Worm (Caenorhabditis elegans) whole organism, L4 larva: ENCODE measurements around the gene cpr-9.
A peak's percentile ranks its signal among the peaks of the same experiment; 100 is the strongest.

Source experiments
- D1046.2 ChIP-seq: fragments of 200-800 bp; sonication (Bioruptor generic); IDR thresholded peaks from 2 replicates; pipeline ENCODE4 v1.3.6; 2022; ENCODE audit warnings: missing genetic modification characterization, missing compliant biosample characterization
- F10B5.3 ChIP-seq: sonication (generic microtip); optimal IDR thresholded peaks from 2 replicates; lab custom pipeline; 2016; ENCODE audit warnings: mild to moderate bottlenecking, missing genetic modification characterization, missing compliant biosample characterization
- F49E8.2 ChIP-seq: sonication (generic microtip); optimal IDR thresholded peaks from 2 replicates; lab custom pipeline; 2016; ENCODE audit warnings: missing compliant biosample characterization, mild to moderate bottlenecking, missing genetic modification characterization, borderline replicate concordance
- aha-1 ChIP-seq: fragments of 150-350 bp; peaks from one replicate; lab custom pipeline; 2014; ENCODE audit warnings: missing biosample characterization, missing genetic modification characterization
- aly-2 ChIP-seq: sonication (generic microtip); optimal IDR thresholded peaks from 2 replicates; lab custom pipeline; 2018; ENCODE audit warnings: missing biosample characterization, missing genetic modification characterization
- ama-1 ChIP-seq: fragments of 150-350 bp; optimal IDR thresholded peaks from 2 replicates; lab custom pipeline; 2014; ENCODE audit warnings: inconsistent platforms, mixed read lengths
- ceh-20 ChIP-seq: fragments of 200-800 bp; sonication (Bioruptor generic); IDR thresholded peaks from 2 replicates; pipeline ENCODE4 v1.3.6; 2022; ENCODE audit warnings: missing genetic modification reagents, missing genetic modification characterization, missing compliant biosample characterization
- ceh-28 ChIP-seq: fragments of 150-350 bp; optimal IDR thresholded peaks from 2 replicates; lab custom pipeline; 2014; ENCODE audit warnings: missing biosample characterization, missing genetic modification reagents, missing genetic modification characterization
- ceh-44 ChIP-seq: fragments of 200-800 bp; sonication (Bioruptor generic); IDR thresholded peaks from 2 replicates; pipeline ENCODE4 v1.3.6; 2022; ENCODE audit warnings: missing genetic modification reagents, missing genetic modification characterization, missing compliant biosample characterization
- ceh-82 ChIP-seq: sonication (generic microtip); optimal IDR thresholded peaks from 2 replicates; lab custom pipeline; 2017; ENCODE audit warnings: missing biosample characterization, missing genetic modification characterization
- ctbp-1 ChIP-seq: fragments of 200-800 bp; sonication (Bioruptor generic); IDR thresholded peaks from 2 replicates; pipeline ENCODE4 v1.3.6; 2022; ENCODE audit warnings: missing genetic modification reagents, missing genetic modification characterization, missing compliant biosample characterization
- daf-12 ChIP-seq: fragments of 150-350 bp; optimal IDR thresholded peaks from 2 replicates; lab custom pipeline; 2014; ENCODE audit warnings: missing biosample characterization, missing genetic modification reagents, missing genetic modification characterization
- daf-19 ChIP-seq: fragments of 200-800 bp; sonication (Bioruptor generic); conservative IDR thresholded peaks from 2 replicates; pipeline ENCODE4 v1.3.6; 2022; ENCODE audit warnings: missing genetic modification characterization, missing compliant biosample characterization
- dmd-6 ChIP-seq: fragments of 200-800 bp; sonication (Bioruptor generic); IDR thresholded peaks from 2 replicates; pipeline ENCODE4 v1.3.6; 2022; ENCODE audit warnings: missing genetic modification reagents, missing genetic modification characterization, missing compliant biosample characterization
- dmd-9 ChIP-seq: fragments of 200-800 bp; sonication (Bioruptor generic); IDR thresholded peaks from 2 replicates; pipeline ENCODE4 v1.3.6; 2022; ENCODE audit warnings: missing genetic modification reagents, missing genetic modification characterization, missing compliant biosample characterization
- dve-1 ChIP-seq: sonication (generic microtip); optimal IDR thresholded peaks from 2 replicates; lab custom pipeline; 2017; ENCODE audit warnings: antibody characterized with exemption, mild to moderate bottlenecking, missing genetic modification characterization, missing compliant biosample characterization; ENCODE audit not compliant: insufficient read depth
- egl-27 ChIP-seq: sonication (generic microtip); optimal IDR thresholded peaks from 3 replicates; lab custom pipeline; 2017; ENCODE audit warnings: missing biosample characterization, missing genetic modification reagents, missing genetic modification characterization
- egl-43 ChIP-seq: fragments of 200-800 bp; sonication (Bioruptor generic); IDR thresholded peaks from 2 replicates; pipeline ENCODE4 v1.3.6; 2022; ENCODE audit warnings: missing genetic modification reagents, missing genetic modification characterization, missing compliant biosample characterization
- fkh-10 ChIP-seq: fragments of 150-350 bp; optimal IDR thresholded peaks from 2 replicates; lab custom pipeline; 2014; ENCODE audit warnings: missing biosample characterization, missing genetic modification reagents, missing genetic modification characterization
- fos-1 ChIP-seq: fragments of 150-350 bp; optimal IDR thresholded peaks from 2 replicates; lab custom pipeline; 2014; ENCODE audit warnings: missing biosample characterization, missing genetic modification characterization
- hif-1 ChIP-seq, 2 experiments: sonication (generic microtip); optimal IDR thresholded peaks; 2 replicates each; lab custom pipeline; 2016 to 2017; ENCODE audit warnings: missing compliant biosample characterization in 2 of 2, missing genetic modification characterization in 2 of 2, missing genetic modification reagents in 2 of 2, missing genotype in 2 of 2, mild to moderate bottlenecking in 1 of 2
- hlh-11 ChIP-seq: fragments of 200-800 bp; sonication (Bioruptor generic); optimal IDR thresholded peaks from 2 replicates; lab custom pipeline; 2018; ENCODE audit warnings: mild to moderate bottlenecking, missing genetic modification characterization, missing compliant biosample characterization
- hlh-30 ChIP-seq: sonication (generic microtip); optimal IDR thresholded peaks from 2 replicates; lab custom pipeline; 2017; ENCODE audit warnings: antibody characterized with exemption, mild to moderate bottlenecking, missing genetic modification characterization, missing compliant biosample characterization; ENCODE audit not compliant: insufficient read depth
- hmg-1.1 ChIP-seq: fragments of 200-800 bp; sonication (Bioruptor generic); IDR thresholded peaks from 2 replicates; pipeline ENCODE4 v1.3.6; 2022; ENCODE audit warnings: missing genetic modification reagents, missing genetic modification characterization, missing compliant biosample characterization
- jun-1 ChIP-seq: fragments of 150-350 bp; optimal IDR thresholded peaks from 2 replicates; lab custom pipeline; 2014; ENCODE audit warnings: missing biosample characterization, missing genetic modification reagents, missing genetic modification characterization
- lim-7 ChIP-seq: fragments of 200-800 bp; sonication (Bioruptor generic); IDR thresholded peaks from 2 replicates; pipeline ENCODE4 v1.3.6; 2022; ENCODE audit warnings: missing genetic modification characterization, missing compliant biosample characterization
- lin-1 ChIP-seq: fragments of 200-800 bp; sonication (Bioruptor generic); IDR thresholded peaks from 2 replicates; pipeline ENCODE4 v1.3.6; 2022; ENCODE audit warnings: missing genetic modification reagents, missing genetic modification characterization, missing compliant biosample characterization
- lin-13 ChIP-seq: fragments of 150-350 bp; optimal IDR thresholded peaks from 2 replicates; lab custom pipeline; 2014; ENCODE audit warnings: missing biosample characterization, missing genetic modification reagents, missing genetic modification characterization
- lin-38 ChIP-seq: fragments of 200-800 bp; sonication (Bioruptor generic); IDR thresholded peaks from 2 replicates; pipeline ENCODE4 v1.3.6; 2022; ENCODE audit warnings: missing genetic modification reagents, missing genetic modification characterization, missing compliant biosample characterization
- lin-39 ChIP-seq: fragments of 150-350 bp; optimal IDR thresholded peaks from 2 replicates; lab custom pipeline; 2014; ENCODE audit warnings: missing biosample characterization, missing genetic modification reagents, missing genetic modification characterization
- lir-3 ChIP-seq: sonication (generic microtip); optimal IDR thresholded peaks from 2 replicates; lab custom pipeline; 2016; ENCODE audit warnings: mild to moderate bottlenecking, missing genetic modification characterization, missing compliant biosample characterization
- madf-9 ChIP-seq: fragments of 200-800 bp; sonication (Bioruptor generic); conservative IDR thresholded peaks from 2 replicates; pipeline ENCODE4 v1.3.6; 2022; ENCODE audit warnings: missing genetic modification reagents, missing genetic modification characterization, missing compliant biosample characterization
- mdl-1 ChIP-seq, 2 experiments: fragments of 150-350 bp in 1 of 2; sonication (generic microtip) in 1 of 2; optimal IDR thresholded peaks; 2 replicates each; lab custom pipeline; 2014 to 2017; ENCODE audit warnings: missing biosample characterization in 2 of 2, missing genetic modification characterization in 2 of 2
- mdt-29 ChIP-seq: fragments of 200-800 bp; sonication (Bioruptor generic); IDR thresholded peaks from 2 replicates; pipeline ENCODE4 v1.3.6; 2022; ENCODE audit warnings: missing genetic modification reagents, missing genetic modification characterization, missing compliant biosample characterization
- mep-1 ChIP-seq: fragments of 150-350 bp; sonication (generic microtip); optimal IDR thresholded peaks from 3 replicates; lab custom pipeline; 2014; ENCODE audit warnings: missing biosample characterization, missing genetic modification characterization
- nhr-11 ChIP-seq: fragments of 150-350 bp; optimal IDR thresholded peaks from 2 replicates; lab custom pipeline; 2014; ENCODE audit warnings: missing biosample characterization, missing genetic modification characterization
- nhr-28 ChIP-seq: fragments of 150-350 bp; optimal IDR thresholded peaks from 2 replicates; lab custom pipeline; 2014; ENCODE audit warnings: missing biosample characterization, missing genetic modification characterization
- nhr-41 ChIP-seq: fragments of 200-800 bp; sonication (Bioruptor generic); IDR thresholded peaks from 2 replicates; pipeline ENCODE4 v1.3.6; 2022; ENCODE audit warnings: missing genetic modification reagents, missing genetic modification characterization, missing compliant biosample characterization
- nhr-77 ChIP-seq: fragments of 150-350 bp; optimal IDR thresholded peaks from 2 replicates; lab custom pipeline; 2014; ENCODE audit warnings: missing biosample characterization, missing genetic modification characterization
- pqm-1 ChIP-seq: sonication (generic microtip); optimal IDR thresholded peaks from 2 replicates; lab custom pipeline; 2017; ENCODE audit warnings: missing biosample characterization, missing genetic modification characterization
- rbr-2 ChIP-seq: sonication (generic microtip); optimal IDR thresholded peaks from 2 replicates; lab custom pipeline; 2016; ENCODE audit warnings: missing genotype, missing genetic modification characterization, missing compliant biosample characterization
- saeg-2 ChIP-seq: fragments of 200-800 bp; sonication (Bioruptor generic); IDR thresholded peaks from 2 replicates; pipeline ENCODE4 v1.3.6; 2022; ENCODE audit warnings: missing genetic modification reagents, missing genetic modification characterization, missing compliant biosample characterization
- set-16 ChIP-seq: fragments of 200-800 bp; sonication (Bioruptor generic); IDR thresholded peaks from 2 replicates; pipeline ENCODE4 v1.3.6; 2022; ENCODE audit warnings: missing genetic modification reagents, missing genetic modification characterization, missing compliant biosample characterization
- skn-1 ChIP-seq: fragments of 150-350 bp; optimal IDR thresholded peaks from 2 replicates; lab custom pipeline; 2014; ENCODE audit warnings: missing biosample characterization, missing genetic modification characterization
- snpc-1.2 ChIP-seq: fragments of 200-800 bp; sonication (Bioruptor generic); IDR thresholded peaks from 2 replicates; pipeline ENCODE4 v1.3.6; 2022; ENCODE audit warnings: missing genetic modification reagents, missing genetic modification characterization, missing compliant biosample characterization
- snpc-4 ChIP-seq: fragments of 150-350 bp; optimal IDR thresholded peaks from 2 replicates; lab custom pipeline; 2014; ENCODE audit warnings: missing biosample characterization, missing genetic modification characterization
- tra-1 ChIP-seq: fragments of 200-800 bp; sonication (Bioruptor generic); IDR thresholded peaks from 2 replicates; pipeline ENCODE4 v1.3.6; 2022; ENCODE audit warnings: missing genetic modification reagents, missing genetic modification characterization, missing compliant biosample characterization
- unc-39 ChIP-seq: sonication (generic microtip); optimal IDR thresholded peaks from 2 replicates; lab custom pipeline; 2017; ENCODE audit warnings: missing biosample characterization, missing genetic modification characterization
- vab-7 ChIP-seq: fragments of 200-800 bp; sonication (Bioruptor generic); IDR thresholded peaks from 2 replicates; pipeline ENCODE4 v1.3.6; 2022; ENCODE audit warnings: missing genetic modification reagents, missing genetic modification characterization, missing compliant biosample characterization
- zip-11 ChIP-seq: fragments of 200-800 bp; sonication (Bioruptor generic); IDR thresholded peaks from 2 replicates; pipeline ENCODE4 v1.3.6; 2022; ENCODE audit warnings: missing genetic modification characterization, missing compliant biosample characterization
- ztf-7 ChIP-seq: fragments of 150-350 bp; optimal IDR thresholded peaks from 2 replicates; lab custom pipeline; 2014; ENCODE audit warnings: missing biosample characterization, missing genetic modification characterization

Gene cpr-9

ce11 chrV:12001747-12002456 lies 951 bp upstream of the cpr-9 start, which contains the start of gene gcy-33 (continued):
- TF ChIP-seq lim-7 (GFP tag; lab: Robert Waterston, UW): peak; percentile 93
- TF ChIP-seq ztf-7 (tag; lab: Kevin White, UChicago): peak; percentile 84
- peak; percentile 72; the same call in 1 of the 2 replicates for TF ChIP-seq saeg-2 (GFP tag; lab: Robert Waterston, UW)
- TF ChIP-seq F10B5.3: peak; percentile 37
- no peak for TF ChIP-seq snpc-4
- TF ChIP-seq fkh-10 (GFP tag; lab: Kevin White, UChicago): no peak
- TF ChIP-seq unc-39 (tag; lab: Kevin White, UChicago): no peak
- TF ChIP-seq ceh-44: peak; percentile 86
- peak; percentile 71 for TF ChIP-seq dmd-9
- peak; percentile 93 for TF ChIP-seq vab-7 (GFP tag; lab: Robert Waterston, UW)
- TF ChIP-seq lir-3 (tag; lab: Kevin White, UChicago): peak; percentile 75
- TF ChIP-seq jun-1 (tag; lab: Kevin White, UChicago): peak; percentile 12
- peak; percentile 86 for TF ChIP-seq rbr-2 (tag; lab: Kevin White, UChicago)
- peak; percentile 44 to 79 for TF ChIP-seq mdl-1 (tag; optimal IDR thresholded peaks at IDR 0.05; lab: Kevin White, UChicago)
- peak; percentile 91 for TF ChIP-seq madf-9 (GFP tag; lab: Robert Waterston, UW)
- TF ChIP-seq mep-1 (tag; lab: Kevin White, UChicago): peak; percentile 87
- TF ChIP-seq nhr-77 (tag; lab: Kevin White, UChicago): peak; percentile 40
- peak; percentile 97 for TF ChIP-seq egl-43 (GFP tag; lab: Robert Waterston, UW)
- TF ChIP-seq lin-39 (tag; lab: Kevin White, UChicago): no peak
- no peak; the same call in 1 of the 2 replicates for TF ChIP-seq set-16 (GFP tag; lab: Robert Waterston, UW)
- TF ChIP-seq ceh-28: no peak
- TF ChIP-seq lin-1: peak; percentile 96
- peak; percentile 89 for TF ChIP-seq dmd-6 (GFP tag; lab: Robert Waterston, UW)
- peak; percentile 98 for TF ChIP-seq aha-1 (tag; lab: Kevin White, UChicago)
- TF ChIP-seq daf-19 (GFP tag; lab: Robert Waterston, UW): peak; percentile 84
- peak; percentile 56 for TF ChIP-seq F49E8.2 (tag; lab: Kevin White, UChicago)
- TF ChIP-seq skn-1 (tag; lab: Kevin White, UChicago): no peak
- TF ChIP-seq nhr-41 (GFP tag; lab: Robert Waterston, UW): peak; percentile 83; the same call in 1 of the 2 replicates
- peak; percentile 83 for TF ChIP-seq ctbp-1 (GFP tag; lab: Robert Waterston, UW)
- TF ChIP-seq D1046.2 (GFP tag; lab: Robert Waterston, UW): peak; percentile 84; the same call in 1 of the 2 replicates
- TF ChIP-seq hmg-1.1 (GFP tag; lab: Robert Waterston, UW): peak; percentile 98
- TF ChIP-seq lin-13: peak; percentile 66
- TF ChIP-seq tra-1: peak; percentile 77
- 0 out of 2 replicates have a peak, but pooled peaks have one; percentile 34 for TF ChIP-seq zip-11 (GFP tag; lab: Robert Waterston, UW)
- no peak for TF ChIP-seq ceh-82 (tag; lab: Kevin White, UChicago)
- peak; percentile 83 for TF ChIP-seq lin-38 (GFP tag; lab: Robert Waterston, UW)
- no peak for TF ChIP-seq ama-1 (lab: Kevin White, UChicago)
- TF ChIP-seq aly-2 (tag; lab: Kevin White, UChicago): no peak
- no peak for TF ChIP-seq fos-1 (tag; lab: Kevin White, UChicago)
- TF ChIP-seq pqm-1 (tag; lab: Kevin White, UChicago): no peak
- peak; percentile 11 to 64 for TF ChIP-seq hif-1 (tag; optimal IDR thresholded peaks at IDR 0.05; lab: Kevin White, UChicago)
- peak; percentile 89 for TF ChIP-seq hlh-30 (tag; lab: Kevin White, UChicago)
- peak; percentile 24 for TF ChIP-seq egl-27 (tag; lab: Kevin White, UChicago)
- TF ChIP-seq mdt-29 (GFP tag; lab: Robert Waterston, UW): peak; percentile 89
- peak; percentile 89 for TF ChIP-seq snpc-1.2 (GFP tag; lab: Robert Waterston, UW)
- TF ChIP-seq hlh-11 (tag; lab: Kevin White, UChicago): peak; percentile 84
- TF ChIP-seq nhr-28 (tag; lab: Kevin White, UChicago): peak; percentile 99
- peak; percentile 94 for TF ChIP-seq dve-1
- no peak for TF ChIP-seq daf-12
- TF ChIP-seq nhr-11 (tag; lab: Kevin White, UChicago): peak; percentile 2
- peak; percentile 73 for TF ChIP-seq ceh-20
